Fruit fly (Drosophila melanogaster): ENCODE measurements around the gene CG13775.
A peak's percentile ranks its signal among the peaks of the same experiment; 100 is the strongest.

The CG13775 gene

DNA sequence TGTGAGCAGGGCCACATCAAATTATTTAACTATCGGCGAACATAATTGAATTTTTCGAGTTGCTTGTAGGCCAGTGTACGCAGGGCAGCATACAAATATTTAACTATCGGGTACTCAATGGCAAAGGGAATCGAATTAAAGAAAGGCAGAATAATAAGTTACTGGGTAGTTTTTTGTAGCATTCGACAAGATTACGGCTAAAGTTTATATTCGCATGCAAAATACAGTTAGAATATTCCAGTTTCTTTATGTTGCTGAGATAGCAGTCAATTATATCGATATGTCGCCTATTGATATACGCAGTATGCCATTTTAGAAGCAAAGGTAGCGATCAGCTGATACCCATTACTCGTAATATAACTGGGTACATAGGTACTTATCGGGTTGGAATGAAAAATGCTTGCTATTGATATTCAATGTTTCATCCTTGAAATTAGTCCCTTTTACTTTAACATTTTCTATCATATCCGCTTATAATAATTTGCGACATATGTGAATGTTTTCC, 11.3 kb upstream of the CG13775 start (continued):
- TF ChIP-seq Doc3 (GFP tag; IDR thresholded peaks at IDR 0.05; ENCODE audit: partially characterized antibody) (peak; percentile 91), HmgZ (tag; optimal IDR thresholded peaks at IDR 0.05) (peak; percentile 53), E2f2 (GFP tag; IDR thresholded peaks at IDR 0.05) (no peak; the same call in 1 of the 2 replicates), CG6813 (GFP tag; optimal IDR thresholded peaks at IDR 0.05) (peak; percentile 6), pfk (GFP tag; optimal IDR thresholded peaks at IDR 0.05) (no peak), Ets97D (GFP tag; optimal IDR thresholded peaks at IDR 0.05) (peak; percentile 49), nerfin-2 (GFP tag; IDR thresholded peaks at IDR 0.05; ENCODE audit: partially characterized antibody) (peak; percentile 66; the same call in 1 of the 2 replicates), Deaf1 (tag; optimal IDR thresholded peaks at IDR 0.05) (peak; percentile 30), ase (GFP tag; IDR thresholded peaks at IDR 0.05) (peak; percentile 4; the same call in 1 of the 3 replicates), dati (GFP tag; IDR thresholded peaks at IDR 0.05) (no peak), CG6272 (GFP tag; IDR thresholded peaks at IDR 0.05) (no peak; the same call in 1 of the 2 replicates), CG8924 (tag; optimal IDR thresholded peaks at IDR 0.05) (peak; percentile 30), ewg (GFP tag; optimal IDR thresholded peaks at IDR 0.05) (no peak), CG9727 (GFP tag; optimal IDR thresholded peaks at IDR 0.05) (peak; percentile 46), lbe (GFP tag; optimal IDR thresholded peaks at IDR 0.05) (peak; percentile 4), CG1024 (GFP tag; IDR thresholded peaks at IDR 0.05) (no peak), CG8290 (GFP tag; optimal IDR thresholded peaks at IDR 0.05) (peak; percentile 5), CG8290 (tag; optimal IDR thresholded peaks at IDR 0.05) (no peak), onecut (GFP tag; IDR thresholded peaks at IDR 0.05) (peak; percentile 55), Atf6 (GFP tag; IDR thresholded peaks at IDR 0.05) (0 out of 2 replicates have a peak, but pooled peaks have one; percentile 50), repo (GFP tag; optimal IDR thresholded peaks at IDR 0.05) (peak; percentile 23), Fer2 (tag; optimal IDR thresholded peaks at IDR 0.05) (no peak), B-H1 (GFP tag; IDR thresholded peaks at IDR 0.05) (no peak; the same call in 2 of the 3 replicates), zfh1 (GFP tag; IDR thresholded peaks at IDR 0.05) (peak; percentile 51; the same call in 1 of the 3 replicates), wdn (GFP tag; IDR thresholded peaks at IDR 0.05) (0 out of 2 replicates have a peak, but pooled peaks have one; percentile 44), fd3F (GFP tag; optimal IDR thresholded peaks at IDR 0.05) (no peak), CG9437 (GFP tag; optimal IDR thresholded peaks at IDR 0.05) (peak; percentile 60), CG11560 (tag; IDR thresholded peaks at IDR 0.05) (no peak), cato (GFP tag; optimal IDR thresholded peaks at IDR 0.05; ENCODE audit: borderline replicate concordance) (no peak), CG32772 (GFP tag; IDR thresholded peaks at IDR 0.05) (peak; percentile 16; the same call in 1 of the 2 replicates), sens-2 (GFP tag; IDR thresholded peaks at IDR 0.05) (no peak), run (tag; optimal IDR thresholded peaks at IDR 0.05) (no peak), emc (GFP tag; optimal IDR thresholded peaks at IDR 0.05) (no peak), CG11247 (GFP tag; IDR thresholded peaks at IDR 0.05) (no peak), Vsx1 (GFP tag; optimal IDR thresholded peaks at IDR 0.05) (no peak), Hey (tag; optimal IDR thresholded peaks at IDR 0.05) (no peak), CG4404 (GFP tag; IDR thresholded peaks at IDR 0.05) (no peak), fru (optimal IDR thresholded peaks at IDR 0.05) (no peak), CG6689 (GFP tag; IDR thresholded peaks at IDR 0.05) (peak; percentile 24; the same call in 1 of the 2 replicates), CG7556 (GFP tag; optimal IDR thresholded peaks at IDR 0.05) (peak; percentile 8), ara (GFP tag; IDR thresholded peaks at IDR 0.05) (no peak), bab2 (GFP tag; optimal IDR thresholded peaks at IDR 0.05) (peak; percentile 57), Lpt (GFP tag; optimal IDR thresholded peaks at IDR 0.05) (no peak), tup (GFP tag; optimal IDR thresholded peaks at IDR 0.05) (no peak), CG10209 (GFP tag; optimal IDR thresholded peaks at IDR 0.05) (peak; percentile 27), Spps (tag; optimal IDR thresholded peaks at IDR 0.05) (no peak), phol (tag; optimal IDR thresholded peaks at IDR 0.05) (peak; percentile 55), sd (tag; optimal IDR thresholded peaks at IDR 0.05) (peak; percentile 78), NK7.1 (GFP tag; optimal IDR thresholded peaks at IDR 0.05) (peak; percentile 53), ci (GFP tag; IDR thresholded peaks at IDR 0.05) (peak; percentile 81), B-H2 (GFP tag; optimal IDR thresholded peaks at IDR 0.05) (no peak)

Measured in whole organism, embryonic.